Worm (Caenorhabditis elegans) whole organism, L1 larva: Measurements from ENCODE around the gene C55A6.3.

Experiments
- C04F5.9 ChIP-seq: sonication (generic microtip); optimal IDR thresholded peaks from 2 replicates; lab custom pipeline; 2016; ENCODE audit warnings: missing genetic modification characterization, missing compliant biosample characterization
- F16B12.6 ChIP-seq: fragments of 150-350 bp; optimal IDR thresholded peaks from 2 replicates; lab custom pipeline; 2014; ENCODE audit warnings: missing biosample characterization, missing genetic modification characterization
- Y116A8C.19 ChIP-seq: sonication (generic microtip); optimal IDR thresholded peaks from 2 replicates; lab custom pipeline; 2016; ENCODE audit warnings: missing compliant biosample characterization, missing genetic modification characterization, borderline replicate concordance
- ceh-8 ChIP-seq: fragments of 200-800 bp; sonication (Bioruptor generic); optimal IDR thresholded peaks from 2 replicates; lab custom pipeline; 2018; ENCODE audit warnings: mild to moderate bottlenecking, missing genetic modification characterization, moderate library complexity, missing compliant biosample characterization
- ceh-88 ChIP-seq: fragments of 200-800 bp; sonication (Bioruptor generic); IDR thresholded peaks from 2 replicates; pipeline ENCODE4 v1.3.6; 2022; ENCODE audit warnings: missing genetic modification characterization, missing compliant biosample characterization
- ceh-90 ChIP-seq: sonication (generic microtip); optimal IDR thresholded peaks from 2 replicates; lab custom pipeline; 2016; ENCODE audit warnings: missing genetic modification characterization, missing compliant biosample characterization
- dpl-1 ChIP-seq, 3 experiments: fragments of 150-350 bp in 2 of 3; sonication (generic microtip) in 1 of 3; optimal IDR thresholded peaks; 2 replicates each; lab custom pipeline; 2014 to 2017; ENCODE audit warnings: missing biosample characterization in 3 of 3, missing genetic modification characterization in 3 of 3, missing genetic modification reagents in 3 of 3
- dsc-1 ChIP-seq: sonication (generic microtip); optimal IDR thresholded peaks from 2 replicates; lab custom pipeline; 2016; ENCODE audit warnings: mild to moderate bottlenecking, missing genetic modification characterization, missing compliant biosample characterization
- efl-1 ChIP-seq, 4 experiments: fragments of 150-350 bp; optimal IDR thresholded peaks in 3 of 4; peaks in 1 of 4; 1 replicate in 1 of 4; 2 replicates in 3 of 4; lab custom pipeline; 2014; ENCODE audit warnings: missing biosample characterization in 2 of 4, missing genetic modification characterization in 2 of 4, missing genetic modification reagents in 2 of 4
- efl-3 ChIP-seq: fragments of 200-800 bp; sonication (Bioruptor generic); optimal IDR thresholded peaks from 2 replicates; lab custom pipeline; 2018; ENCODE audit warnings: mild to moderate bottlenecking, missing genetic modification characterization, missing compliant biosample characterization
- ets-5 ChIP-seq: fragments of 200-800 bp; sonication (Bioruptor generic); IDR thresholded peaks from 2 replicates; pipeline ENCODE4 v1.3.6; 2022; ENCODE audit warnings: missing genetic modification characterization, missing compliant biosample characterization
- fkh-10 ChIP-seq: sonication (generic microtip); optimal IDR thresholded peaks from 2 replicates; lab custom pipeline; 2017; ENCODE audit warnings: missing biosample characterization, missing genetic modification reagents, missing genetic modification characterization
- fkh-4 ChIP-seq: sonication (generic microtip); optimal IDR thresholded peaks from 2 replicates; lab custom pipeline; 2016; ENCODE audit warnings: missing compliant biosample characterization, missing genetic modification characterization, borderline replicate concordance
- hlh-17 ChIP-seq: fragments of 200-800 bp; sonication (Bioruptor generic); optimal IDR thresholded peaks from 2 replicates; lab custom pipeline; 2018; ENCODE audit warnings: missing genetic modification characterization, mild to moderate bottlenecking, missing compliant biosample characterization, moderate library complexity, borderline replicate concordance
- jun-1 ChIP-seq: fragments of 150-350 bp; optimal IDR thresholded peaks from 2 replicates; lab custom pipeline; 2014; ENCODE audit warnings: missing biosample characterization, missing genetic modification reagents, missing genetic modification characterization
- lin-13 ChIP-seq: fragments of 150-350 bp; optimal IDR thresholded peaks from 2 replicates; lab custom pipeline; 2014; ENCODE audit warnings: missing biosample characterization, missing genetic modification reagents, missing genetic modification characterization
- lin-14 ChIP-seq: fragments of 200-800 bp; sonication (Bioruptor generic); optimal IDR thresholded peaks from 2 replicates; lab custom pipeline; 2018; ENCODE audit warnings: mild to moderate bottlenecking, missing genetic modification characterization, moderate library complexity, missing compliant biosample characterization
- lin-39 ChIP-seq: fragments of 150-350 bp; optimal IDR thresholded peaks from 2 replicates; lab custom pipeline; 2014; ENCODE audit warnings: missing biosample characterization, missing genetic modification reagents, missing genetic modification characterization
- lir-3 ChIP-seq: sonication (generic microtip); optimal IDR thresholded peaks from 2 replicates; lab custom pipeline; 2016; ENCODE audit warnings: mild to moderate bottlenecking, missing genetic modification characterization, moderate library complexity, missing compliant biosample characterization; ENCODE audit not compliant: poor library complexity
- lsy-2 ChIP-seq, 2 experiments: fragments of 150-350 bp; optimal IDR thresholded peaks; 2 replicates each; lab custom pipeline; 2014; ENCODE audit warnings: missing biosample characterization in 2 of 2, missing genetic modification characterization in 2 of 2
- mab-9 ChIP-seq: fragments of 200-800 bp; sonication (Bioruptor generic); IDR thresholded peaks from 2 replicates; pipeline ENCODE4 v1.3.6; 2022; ENCODE audit warnings: missing genetic modification reagents, missing genetic modification characterization, missing compliant biosample characterization
- mdl-1 ChIP-seq, 2 experiments: fragments of 150-350 bp; optimal IDR thresholded peaks; 2 replicates each; lab custom pipeline; 2014 to 2017; ENCODE audit warnings: missing biosample characterization in 2 of 2, missing genetic modification characterization in 2 of 2, inconsistent platforms in 1 of 2
- mef-2 ChIP-seq: fragments of 150-350 bp; optimal IDR thresholded peaks from 2 replicates; lab custom pipeline; 2014; ENCODE audit warnings: missing biosample characterization, missing genetic modification characterization
- mep-1 ChIP-seq: fragments of 150-350 bp; optimal IDR thresholded peaks from 2 replicates; lab custom pipeline; 2014; ENCODE audit warnings: missing biosample characterization, missing genetic modification characterization
- nhr-11 ChIP-seq: fragments of 150-350 bp; optimal IDR thresholded peaks from 2 replicates; lab custom pipeline; 2014; ENCODE audit warnings: missing biosample characterization, missing genetic modification characterization
- nhr-12 ChIP-seq: sonication (generic microtip); optimal IDR thresholded peaks from 2 replicates; lab custom pipeline; 2017; ENCODE audit warnings: missing biosample characterization, missing genetic modification characterization
- nhr-19 ChIP-seq: fragments of 200-800 bp; sonication (Bioruptor generic); conservative IDR thresholded peaks from 2 replicates; pipeline ENCODE4 v1.3.6; 2022; ENCODE audit warnings: missing genetic modification characterization, missing compliant biosample characterization
- nhr-20 ChIP-seq: sonication (generic microtip); optimal IDR thresholded peaks from 2 replicates; lab custom pipeline; 2016; ENCODE audit warnings: mild to moderate bottlenecking, missing genetic modification characterization, missing compliant biosample characterization
- nhr-237 ChIP-seq: fragments of 150-350 bp; optimal IDR thresholded peaks from 2 replicates; lab custom pipeline; 2014; ENCODE audit warnings: missing biosample characterization, missing genetic modification characterization
- nhr-71 ChIP-seq: sonication (generic microtip); optimal IDR thresholded peaks from 2 replicates; lab custom pipeline; 2016; ENCODE audit warnings: mild to moderate bottlenecking, missing genetic modification characterization, moderate library complexity, missing compliant biosample characterization
- nhr-76 ChIP-seq: sonication (generic microtip); optimal IDR thresholded peaks from 2 replicates; lab custom pipeline; 2017; ENCODE audit warnings: missing biosample characterization, missing genetic modification characterization
- nhr-84 ChIP-seq: sonication (generic microtip); optimal IDR thresholded peaks from 2 replicates; lab custom pipeline; 2017; ENCODE audit warnings: missing biosample characterization, missing genetic modification characterization
- nhr-85 ChIP-seq: sonication (generic microtip); peaks from one replicate; lab custom pipeline; 2016; ENCODE audit warnings: missing genetic modification characterization, inconsistent platforms, missing compliant biosample characterization
- pag-3 ChIP-seq: sonication (generic microtip); optimal IDR thresholded peaks from 2 replicates; lab custom pipeline; 2017; ENCODE audit warnings: missing genetic modification characterization, mild to moderate bottlenecking, missing compliant biosample characterization, antibody characterized with exemption, borderline replicate concordance; ENCODE audit not compliant: insufficient read depth
- rnt-1 ChIP-seq: sonication (generic microtip); optimal IDR thresholded peaks from 2 replicates; lab custom pipeline; 2016; ENCODE audit warnings: mild to moderate bottlenecking, missing genetic modification characterization, moderate library complexity, missing compliant biosample characterization
- snu-23 ChIP-seq: sonication (generic microtip); optimal IDR thresholded peaks from 2 replicates; lab custom pipeline; 2016; ENCODE audit warnings: missing genetic modification characterization, missing compliant biosample characterization
- sptf-1 ChIP-seq: fragments of 150-350 bp; optimal IDR thresholded peaks from 2 replicates; lab custom pipeline; 2014; ENCODE audit warnings: missing biosample characterization, missing genetic modification characterization
- tbx-2 ChIP-seq: sonication (generic microtip); optimal IDR thresholded peaks from 2 replicates; lab custom pipeline; 2016; ENCODE audit warnings: missing genetic modification characterization, missing compliant biosample characterization
- tlp-1 ChIP-seq: fragments of 150-350 bp; optimal IDR thresholded peaks from 2 replicates; lab custom pipeline; 2014; ENCODE audit warnings: missing biosample characterization, missing genetic modification characterization
- unc-130 ChIP-seq: fragments of 150-350 bp; optimal IDR thresholded peaks from 2 replicates; lab custom pipeline; 2017; ENCODE audit warnings: missing biosample characterization, missing genetic modification characterization, inconsistent platforms
- unc-30 ChIP-seq: sonication (generic microtip); optimal IDR thresholded peaks from 2 replicates; lab custom pipeline; 2017; ENCODE audit warnings: missing biosample characterization, missing genetic modification characterization
- unc-62 ChIP-seq: fragments of 150-350 bp; optimal IDR thresholded peaks from 2 replicates; lab custom pipeline; 2014; ENCODE audit warnings: missing biosample characterization, missing genetic modification reagents, missing genetic modification characterization
- unc-98 ChIP-seq: fragments of 200-800 bp; sonication (Bioruptor generic); IDR thresholded peaks from 2 replicates; pipeline ENCODE4 v1.3.6; 2022; ENCODE audit warnings: missing genetic modification characterization, missing compliant biosample characterization
- vab-15 ChIP-seq: sonication (generic microtip); optimal IDR thresholded peaks from 2 replicates; lab custom pipeline; 2017; ENCODE audit warnings: missing genotype, mild to moderate bottlenecking, missing genetic modification characterization, missing compliant biosample characterization
- zip-4 ChIP-seq: fragments of 200-800 bp; sonication (Bioruptor generic); optimal IDR thresholded peaks from 2 replicates; lab custom pipeline; 2018; ENCODE audit warnings: mild to moderate bottlenecking, missing genetic modification characterization, moderate library complexity, missing compliant biosample characterization
- ztf-11 ChIP-seq, 2 experiments: sonication (generic microtip); optimal IDR thresholded peaks; 2 replicates each; lab custom pipeline; 2016 to 2017; ENCODE audit warnings: missing genetic modification characterization in 2 of 2, missing biosample characterization in 1 of 2, missing compliant biosample characterization in 1 of 2
- ztf-4 ChIP-seq: fragments of 150-350 bp; optimal IDR thresholded peaks from 2 replicates; lab custom pipeline; 2014; ENCODE audit warnings: missing biosample characterization, missing genetic modification characterization

The C55A6.3 gene

ce11 chrV:11506347-11506746 is 7.0 kb downstream of the C55A6.3 start:
- TF ChIP-seq ets-5 (GFP tag; lab: Robert Waterston, UW) (no peak), ztf-4 (no peak), C04F5.9 (no peak), jun-1 (no peak), F16B12.6 (tag; lab: Kevin White, UChicago) (no peak), fkh-4 (tag; lab: Kevin White, UChicago) (peak; percentile 85), ztf-11 (tag; optimal IDR thresholded peaks at IDR 0.05; lab: Kevin White, UChicago) (no peak), lin-39 (tag; lab: Kevin White, UChicago) (no peak), nhr-85 (tag; lab: Kevin White, UChicago) (no peak), nhr-20 (tag; lab: Kevin White, UChicago) (peak; percentile 33), mep-1 (peak; percentile 43), ceh-88 (GFP tag; lab: Robert Waterston, UW) (no peak), nhr-84 (tag; lab: Kevin White, UChicago) (no peak), nhr-12 (no peak), lir-3 (tag; lab: Kevin White, UChicago) (no peak), ceh-8 (no peak), unc-130 (tag; lab: Kevin White, UChicago) (peak; percentile 27), ceh-90 (tag; lab: Kevin White, UChicago) (no peak), tbx-2 (tag; lab: Kevin White, UChicago) (no peak), efl-1 (optimal IDR thresholded peaks at IDR 0.05; lab: Kevin White, UChicago) (peak in 1 of 2 experiments; percentile 18), efl-1 (GFP tag; optimal IDR thresholded peaks at IDR 0.05 in 1 of 2; lab: Kevin White, UChicago) (no peak), dpl-1 (GFP tag; optimal IDR thresholded peaks at IDR 0.05; lab: Kevin White, UChicago) (no peak), nhr-19 (GFP tag; lab: Robert Waterston, UW) (peak; percentile 48), unc-30 (no peak), lin-13 (GFP tag; lab: Kevin White, UChicago) (no peak), vab-15 (tag; lab: Kevin White, UChicago) (no peak), nhr-237 (tag; lab: Kevin White, UChicago) (no peak), efl-3 (no peak), snu-23 (GFP tag; lab: Kevin White, UChicago) (peak; percentile 40), unc-98 (GFP tag; lab: Robert Waterston, UW) (no peak), mdl-1 (tag; optimal IDR thresholded peaks at IDR 0.05; lab: Kevin White, UChicago) (no peak), fkh-10 (GFP tag; lab: Kevin White, UChicago) (no peak), hlh-17 (no peak), sptf-1 (tag; lab: Kevin White, UChicago) (no peak), dsc-1 (tag; lab: Kevin White, UChicago) (peak; percentile 98), lsy-2 (tag; optimal IDR thresholded peaks at IDR 0.05; lab: Kevin White, UChicago) (peak; percentile 30 to 56), unc-62 (GFP tag; lab: Kevin White, UChicago) (no peak), zip-4 (GFP tag; lab: Kevin White, UChicago) (no peak), nhr-11 (tag; lab: Kevin White, UChicago) (no peak), Y116A8C.19 (tag; lab: Kevin White, UChicago) (no peak), pag-3 (tag; lab: Kevin White, UChicago) (no peak), tlp-1 (tag; lab: Kevin White, UChicago) (no peak), rnt-1 (peak; percentile 61), mef-2 (tag; lab: Kevin White, UChicago) (no peak), lin-14 (peak; percentile 88), mab-9 (GFP tag; lab: Robert Waterston, UW) (no peak), nhr-76 (no peak), nhr-71 (tag; lab: Kevin White, UChicago) (peak; percentile 72)
